Worm (Caenorhabditis elegans) whole organism, L4 larva: ENCODE measurements around the gene C50F4.12.

Experiments used
- F26F4.8 ChIP-seq: fragments of 200-800 bp; sonication (Bioruptor generic); conservative IDR thresholded peaks from 2 replicates; pipeline ENCODE4 v1.3.6; 2022; ENCODE audit warnings: missing genetic modification characterization, missing compliant biosample characterization
- F44E2.7 ChIP-seq: fragments of 200-800 bp; sonication (Bioruptor generic); IDR thresholded peaks from 2 replicates; pipeline ENCODE4 v2.1.2; 2022; ENCODE audit warnings: missing genetic modification characterization, missing compliant biosample characterization
- T26A8.4 ChIP-seq: fragments of 200-800 bp; sonication (Bioruptor generic); IDR thresholded peaks from 2 replicates; pipeline ENCODE4 v1.3.6; 2022; ENCODE audit warnings: missing genetic modification characterization, missing compliant biosample characterization
- Y105C5A.15 ChIP-seq: fragments of 200-800 bp; sonication (Bioruptor generic); IDR thresholded peaks from 2 replicates; pipeline ENCODE4 v1.3.6; 2022; ENCODE audit warnings: missing genetic modification characterization, missing compliant biosample characterization
- Y75B8A.6 ChIP-seq: fragments of 200-800 bp; sonication (Bioruptor generic); IDR thresholded peaks from 2 replicates; pipeline ENCODE4 v1.3.6; 2022; ENCODE audit warnings: missing genetic modification reagents, missing genetic modification characterization, missing compliant biosample characterization
- attf-4 ChIP-seq: sonication (generic microtip); optimal IDR thresholded peaks from 3 replicates; lab custom pipeline; 2017; ENCODE audit warnings: missing biosample characterization, missing genetic modification characterization
- ceh-28 ChIP-seq: fragments of 150-350 bp; optimal IDR thresholded peaks from 2 replicates; lab custom pipeline; 2014; ENCODE audit warnings: missing biosample characterization, missing genetic modification reagents, missing genetic modification characterization
- ceh-32 ChIP-seq: sonication (generic microtip); optimal IDR thresholded peaks from 2 replicates; lab custom pipeline; 2016; ENCODE audit warnings: mild to moderate bottlenecking, missing genetic modification characterization, missing compliant biosample characterization; ENCODE audit not compliant: poor library complexity
- ceh-44 ChIP-seq: fragments of 200-800 bp; sonication (Bioruptor generic); IDR thresholded peaks from 2 replicates; pipeline ENCODE4 v1.3.6; 2022; ENCODE audit warnings: missing genetic modification reagents, missing genetic modification characterization, missing compliant biosample characterization
- ceh-62 ChIP-seq: sonication (generic microtip); optimal IDR thresholded peaks from 2 replicates; lab custom pipeline; 2017; ENCODE audit warnings: missing biosample characterization, missing genetic modification characterization
- ces-1 ChIP-seq: fragments of 150-350 bp; sonication (generic microtip); optimal IDR thresholded peaks from 4 replicates; lab custom pipeline; 2014; ENCODE audit warnings: missing biosample characterization, missing genetic modification reagents, missing genetic modification characterization
- daf-16 ChIP-seq, 3 experiments: sonication (generic microtip); optimal IDR thresholded peaks; 2 replicates each; lab custom pipeline; 2016 to 2017; ENCODE audit warnings: missing genetic modification characterization in 3 of 3, missing genetic modification reagents in 3 of 3, mild to moderate bottlenecking in 2 of 3, missing compliant biosample characterization in 2 of 3, missing biosample characterization in 1 of 3, moderate library complexity in 1 of 3
- dmd-6 ChIP-seq: fragments of 200-800 bp; sonication (Bioruptor generic); IDR thresholded peaks from 2 replicates; pipeline ENCODE4 v1.3.6; 2022; ENCODE audit warnings: missing genetic modification reagents, missing genetic modification characterization, missing compliant biosample characterization
- egl-27 ChIP-seq: sonication (generic microtip); optimal IDR thresholded peaks from 3 replicates; lab custom pipeline; 2017; ENCODE audit warnings: missing biosample characterization, missing genetic modification reagents, missing genetic modification characterization
- egl-43 ChIP-seq: fragments of 200-800 bp; sonication (Bioruptor generic); IDR thresholded peaks from 2 replicates; pipeline ENCODE4 v1.3.6; 2022; ENCODE audit warnings: missing genetic modification reagents, missing genetic modification characterization, missing compliant biosample characterization
- fkh-10 ChIP-seq: fragments of 150-350 bp; optimal IDR thresholded peaks from 2 replicates; lab custom pipeline; 2014; ENCODE audit warnings: missing biosample characterization, missing genetic modification reagents, missing genetic modification characterization
- hlh-11 ChIP-seq: fragments of 200-800 bp; sonication (Bioruptor generic); optimal IDR thresholded peaks from 2 replicates; lab custom pipeline; 2018; ENCODE audit warnings: mild to moderate bottlenecking, missing genetic modification characterization, missing compliant biosample characterization
- hlh-30 ChIP-seq: sonication (generic microtip); optimal IDR thresholded peaks from 2 replicates; lab custom pipeline; 2017; ENCODE audit warnings: antibody characterized with exemption, mild to moderate bottlenecking, missing genetic modification characterization, missing compliant biosample characterization; ENCODE audit not compliant: insufficient read depth
- jun-1 ChIP-seq: fragments of 150-350 bp; optimal IDR thresholded peaks from 2 replicates; lab custom pipeline; 2014; ENCODE audit warnings: missing biosample characterization, missing genetic modification reagents, missing genetic modification characterization
- lim-7 ChIP-seq: fragments of 200-800 bp; sonication (Bioruptor generic); IDR thresholded peaks from 2 replicates; pipeline ENCODE4 v1.3.6; 2022; ENCODE audit warnings: missing genetic modification characterization, missing compliant biosample characterization
- lin-1 ChIP-seq: fragments of 200-800 bp; sonication (Bioruptor generic); IDR thresholded peaks from 2 replicates; pipeline ENCODE4 v1.3.6; 2022; ENCODE audit warnings: missing genetic modification reagents, missing genetic modification characterization, missing compliant biosample characterization
- lin-15B ChIP-seq: fragments of 150-350 bp; sonication (generic microtip); optimal IDR thresholded peaks from 3 replicates; lab custom pipeline; 2014; ENCODE audit warnings: missing biosample characterization, missing genetic modification characterization
- lsy-2 ChIP-seq, 2 experiments: fragments of 150-350 bp in 1 of 2; sonication (generic microtip) in 1 of 2; optimal IDR thresholded peaks; 2 replicates each; lab custom pipeline; 2014 to 2017; ENCODE audit warnings: missing biosample characterization in 2 of 2, missing genetic modification characterization in 2 of 2
- mdl-1 ChIP-seq, 2 experiments: fragments of 150-350 bp in 1 of 2; sonication (generic microtip) in 1 of 2; optimal IDR thresholded peaks; 2 replicates each; lab custom pipeline; 2014 to 2017; ENCODE audit warnings: missing biosample characterization in 2 of 2, missing genetic modification characterization in 2 of 2
- mxl-3 ChIP-seq: fragments of 200-800 bp; sonication (Bioruptor generic); optimal IDR thresholded peaks from 2 replicates; lab custom pipeline; 2018; ENCODE audit warnings: mild to moderate bottlenecking, missing genetic modification characterization, missing compliant biosample characterization
- nhr-111 ChIP-seq: fragments of 200-800 bp; sonication (Bioruptor generic); optimal IDR thresholded peaks from 2 replicates; lab custom pipeline; 2018; ENCODE audit warnings: mild to moderate bottlenecking, missing genetic modification characterization, missing compliant biosample characterization
- nhr-28 ChIP-seq: fragments of 150-350 bp; optimal IDR thresholded peaks from 2 replicates; lab custom pipeline; 2014; ENCODE audit warnings: missing biosample characterization, missing genetic modification characterization
- nhr-41 ChIP-seq: fragments of 200-800 bp; sonication (Bioruptor generic); IDR thresholded peaks from 2 replicates; pipeline ENCODE4 v1.3.6; 2022; ENCODE audit warnings: missing genetic modification reagents, missing genetic modification characterization, missing compliant biosample characterization
- nhr-48 ChIP-seq: sonication (generic microtip); optimal IDR thresholded peaks from 2 replicates; lab custom pipeline; 2016; ENCODE audit warnings: mild to moderate bottlenecking, missing genetic modification characterization, missing compliant biosample characterization
- nhr-6 ChIP-seq: fragments of 150-350 bp; optimal IDR thresholded peaks from 2 replicates; lab custom pipeline; 2014; ENCODE audit warnings: missing biosample characterization, missing genetic modification characterization
- nhr-77 ChIP-seq: fragments of 150-350 bp; optimal IDR thresholded peaks from 2 replicates; lab custom pipeline; 2014; ENCODE audit warnings: missing biosample characterization, missing genetic modification characterization
- pha-4 ChIP-seq, 2 experiments: fragments of 150-350 bp in 1 of 2; fragments of 200-800 bp in 1 of 2; sonication (Bioruptor generic) in 1 of 2; IDR thresholded peaks in 1 of 2; optimal IDR thresholded peaks in 1 of 2; 2 replicates each; pipeline versions ENCODE4 v1.3.6 to Lab custom; 2014 to 2022; ENCODE audit warnings: missing genetic modification characterization in 2 of 2, missing genetic modification reagents in 2 of 2, missing biosample characterization in 1 of 2, missing compliant biosample characterization in 1 of 2
- php-3 ChIP-seq: fragments of 200-800 bp; sonication (Bioruptor generic); IDR thresholded peaks from 2 replicates; pipeline ENCODE4 v1.3.6; 2022; ENCODE audit warnings: missing genetic modification reagents, missing genetic modification characterization, missing compliant biosample characterization
- pqm-1 ChIP-seq: sonication (generic microtip); optimal IDR thresholded peaks from 2 replicates; lab custom pipeline; 2017; ENCODE audit warnings: missing biosample characterization, missing genetic modification characterization
- sdz-12 ChIP-seq: fragments of 200-800 bp; sonication (Bioruptor generic); optimal IDR thresholded peaks from 2 replicates; lab custom pipeline; 2018; ENCODE audit warnings: mild to moderate bottlenecking, missing genetic modification characterization, missing compliant biosample characterization
- skn-1 ChIP-seq: fragments of 150-350 bp; optimal IDR thresholded peaks from 2 replicates; lab custom pipeline; 2014; ENCODE audit warnings: missing biosample characterization, missing genetic modification characterization
- snpc-4 ChIP-seq: fragments of 150-350 bp; optimal IDR thresholded peaks from 2 replicates; lab custom pipeline; 2014; ENCODE audit warnings: missing biosample characterization, missing genetic modification characterization
- tra-1 ChIP-seq: fragments of 200-800 bp; sonication (Bioruptor generic); IDR thresholded peaks from 2 replicates; pipeline ENCODE4 v1.3.6; 2022; ENCODE audit warnings: missing genetic modification reagents, missing genetic modification characterization, missing compliant biosample characterization
- unc-62 ChIP-seq, 3 experiments: fragments of 150-350 bp in 1 of 3; sonication (generic microtip); optimal IDR thresholded peaks in 2 of 3; peaks in 1 of 3; 1 replicate in 1 of 3; 2 replicates in 2 of 3; lab custom pipeline; 2014 to 2017; ENCODE audit warnings: missing biosample characterization in 3 of 3, missing genetic modification characterization in 3 of 3, missing genetic modification reagents in 3 of 3, missing genotype in 1 of 3
- vab-7 ChIP-seq: fragments of 200-800 bp; sonication (Bioruptor generic); IDR thresholded peaks from 2 replicates; pipeline ENCODE4 v1.3.6; 2022; ENCODE audit warnings: missing genetic modification reagents, missing genetic modification characterization, missing compliant biosample characterization
- ztf-11 ChIP-seq: fragments of 150-350 bp; optimal IDR thresholded peaks from 2 replicates; lab custom pipeline; 2014; ENCODE audit warnings: missing biosample characterization, missing genetic modification characterization

C50F4.12 gene

ce11 chrV:9527337-9527736 lies 12.2 kb downstream of the C50F4.12 start (continued):
- TF ChIP-seq pqm-1 (tag; lab: Kevin White, UChicago) (peak; percentile 4), Y105C5A.15 (GFP tag; lab: Robert Waterston, UW) (no peak), fkh-10 (GFP tag; lab: Kevin White, UChicago) (no peak), F44E2.7 (no peak), F26F4.8 (GFP tag; lab: Robert Waterston, UW) (no peak), egl-27 (tag; lab: Kevin White, UChicago) (no peak), snpc-4 (tag; lab: Kevin White, UChicago) (no peak), mdl-1 (tag; optimal IDR thresholded peaks at IDR 0.05; lab: Kevin White, UChicago) (no peak), ceh-44 (no peak), nhr-41 (GFP tag; lab: Robert Waterston, UW) (no peak), vab-7 (no peak), dmd-6 (GFP tag; lab: Robert Waterston, UW) (peak; percentile 38), ceh-62 (tag; lab: Kevin White, UChicago) (no peak), lin-15B (no peak), ces-1 (no peak)

ce11 chrV:9526470-9526869 lies 13.1 kb downstream of the C50F4.12 start, which contains the start of gene C50F4.1:
Gene C50F4.1 (plus strand): TSS chrV:9526793.
- TF ChIP-seq daf-16 (GFP tag; optimal IDR thresholded peaks at IDR 0.05; lab: Kevin White, UChicago) = no peak
- TF ChIP-seq daf-16 (tag; optimal IDR thresholded peaks at IDR 0.05; lab: Kevin White, UChicago) = peak; percentile 49
- no peak for TF ChIP-seq sdz-12 (GFP tag; lab: Kevin White, UChicago)
- TF ChIP-seq lim-7 = no peak
- peak; percentile 51 for TF ChIP-seq nhr-77
- peak; percentile 45 for TF ChIP-seq hlh-30
- peak; percentile 91 for TF ChIP-seq pqm-1 (tag; lab: Kevin White, UChicago)
- no peak for TF ChIP-seq Y75B8A.6 (GFP tag; lab: Robert Waterston, UW)
- TF ChIP-seq T26A8.4 (GFP tag; lab: Robert Waterston, UW) = no peak
- TF ChIP-seq mxl-3 (GFP tag; lab: Kevin White, UChicago) = peak; percentile 51
- peak; percentile 83 for TF ChIP-seq dmd-6 (GFP tag; lab: Robert Waterston, UW)
- no peak for TF ChIP-seq nhr-111 (GFP tag; lab: Kevin White, UChicago)
- TF ChIP-seq ztf-11 (tag; lab: Kevin White, UChicago) = no peak
- no peak for TF ChIP-seq nhr-6 (tag; lab: Kevin White, UChicago)
- TF ChIP-seq ceh-28 = no peak
- TF ChIP-seq skn-1 (tag; lab: Kevin White, UChicago) = no peak
- TF ChIP-seq php-3 (GFP tag; lab: Robert Waterston, UW) = peak; percentile 86
- no peak for TF ChIP-seq nhr-48 (tag; lab: Kevin White, UChicago)
- TF ChIP-seq ceh-32 (tag; lab: Kevin White, UChicago) = no peak
- no peak for TF ChIP-seq lin-1 (GFP tag; lab: Robert Waterston, UW)
- no peak for TF ChIP-seq egl-43 (GFP tag; lab: Robert Waterston, UW)
- TF ChIP-seq snpc-4 (tag; lab: Kevin White, UChicago) = no peak
- TF ChIP-seq pha-4 (GFP tag; IDR thresholded peaks at IDR 0.05; lab: Robert Waterston, UW) = no peak
- no peak for TF ChIP-seq pha-4 (tag; optimal IDR thresholded peaks at IDR 0.05; lab: Kevin White, UChicago)
- no peak for TF ChIP-seq tra-1 (GFP tag; lab: Robert Waterston, UW)
- no peak for TF ChIP-seq jun-1 (tag; lab: Kevin White, UChicago)
- no peak for TF ChIP-seq lsy-2 (tag; optimal IDR thresholded peaks at IDR 0.05; lab: Kevin White, UChicago)
- TF ChIP-seq attf-4 (tag; lab: Kevin White, UChicago) = no peak
- TF ChIP-seq hlh-11 (tag; lab: Kevin White, UChicago) = peak; percentile 69
- TF ChIP-seq nhr-28 = peak; percentile 82
- TF ChIP-seq unc-62 (GFP tag; optimal IDR thresholded peaks at IDR 0.05 in 1 of 2; lab: Kevin White, UChicago) = peak in 1 of 2 experiments; percentile 88
- no peak for TF ChIP-seq unc-62 (tag; optimal IDR thresholded peaks at IDR 0.05; lab: Kevin White, UChicago)
